Worm (Caenorhabditis elegans) whole organism, L1 larva: Measurements from ENCODE around the gene F54F2.6.

Experiments used
- C04F5.9 ChIP-seq: sonication (generic microtip); optimal IDR thresholded peaks from 2 replicates; lab custom pipeline; 2016; ENCODE audit warnings: missing genetic modification characterization, missing compliant biosample characterization
- F16B12.6 ChIP-seq: fragments of 150-350 bp; optimal IDR thresholded peaks from 2 replicates; lab custom pipeline; 2014; ENCODE audit warnings: missing biosample characterization, missing genetic modification characterization
- Y116A8C.19 ChIP-seq: sonication (generic microtip); optimal IDR thresholded peaks from 2 replicates; lab custom pipeline; 2016; ENCODE audit warnings: missing compliant biosample characterization, missing genetic modification characterization, borderline replicate concordance
- alr-1 ChIP-seq: fragments of 200-800 bp; sonication (Bioruptor generic); optimal IDR thresholded peaks from 2 replicates; lab custom pipeline; 2018; ENCODE audit warnings: borderline replicate concordance, mild to moderate bottlenecking, missing genetic modification characterization, missing compliant biosample characterization
- aly-2 ChIP-seq: fragments of 150-350 bp; optimal IDR thresholded peaks from 2 replicates; lab custom pipeline; 2014; ENCODE audit warnings: missing biosample characterization, missing genetic modification characterization
- blmp-1 ChIP-seq: fragments of 150-350 bp; optimal IDR thresholded peaks from 2 replicates; lab custom pipeline; 2014; ENCODE audit warnings: missing biosample characterization, missing genetic modification characterization
- ceh-88 ChIP-seq: fragments of 200-800 bp; sonication (Bioruptor generic); IDR thresholded peaks from 2 replicates; pipeline ENCODE4 v1.3.6; 2022; ENCODE audit warnings: missing genetic modification characterization, missing compliant biosample characterization
- ceh-90 ChIP-seq: sonication (generic microtip); optimal IDR thresholded peaks from 2 replicates; lab custom pipeline; 2016; ENCODE audit warnings: missing genetic modification characterization, missing compliant biosample characterization
- ces-1 ChIP-seq: fragments of 150-350 bp; optimal IDR thresholded peaks from 2 replicates; lab custom pipeline; 2014; ENCODE audit warnings: missing biosample characterization, missing genetic modification reagents, missing genetic modification characterization
- efl-1 ChIP-seq, 4 experiments: fragments of 150-350 bp; optimal IDR thresholded peaks in 3 of 4; peaks in 1 of 4; 1 replicate in 1 of 4; 2 replicates in 3 of 4; lab custom pipeline; 2014; ENCODE audit warnings: missing biosample characterization in 2 of 4, missing genetic modification characterization in 2 of 4, missing genetic modification reagents in 2 of 4
- elt-2 ChIP-seq: sonication (generic microtip); optimal IDR thresholded peaks from 2 replicates; lab custom pipeline; 2016; ENCODE audit warnings: missing genetic modification characterization, mild to moderate bottlenecking, inconsistent platforms, missing compliant biosample characterization, missing genetic modification reagents
- elt-3 ChIP-seq, 6 experiments: fragments of 150-350 bp in 1 of 6; sonication (generic microtip); optimal IDR thresholded peaks; 2 replicates each; lab custom pipeline; 2017 to 2018; ENCODE audit warnings: missing biosample characterization in 6 of 6, missing genetic modification characterization in 6 of 6, inconsistent platforms in 1 of 6
- ets-5 ChIP-seq: fragments of 200-800 bp; sonication (Bioruptor generic); IDR thresholded peaks from 2 replicates; pipeline ENCODE4 v1.3.6; 2022; ENCODE audit warnings: missing genetic modification characterization, missing compliant biosample characterization
- fkh-10 ChIP-seq: sonication (generic microtip); optimal IDR thresholded peaks from 2 replicates; lab custom pipeline; 2017; ENCODE audit warnings: missing biosample characterization, missing genetic modification reagents, missing genetic modification characterization
- hlh-4 ChIP-seq: sonication (generic microtip); optimal IDR thresholded peaks from 2 replicates; lab custom pipeline; 2016; ENCODE audit warnings: mild to moderate bottlenecking, missing genetic modification characterization, missing compliant biosample characterization
- hpl-2 ChIP-seq: fragments of 150-350 bp; optimal IDR thresholded peaks from 2 replicates; lab custom pipeline; 2014; ENCODE audit warnings: missing biosample characterization, missing genetic modification reagents, missing genetic modification characterization
- isw-1 ChIP-seq: fragments of 200-800 bp; sonication (Bioruptor generic); IDR thresholded peaks from 2 replicates; pipeline ENCODE4 v1.3.6; 2022; ENCODE audit warnings: missing genetic modification characterization, missing compliant biosample characterization
- jun-1 ChIP-seq: fragments of 150-350 bp; optimal IDR thresholded peaks from 2 replicates; lab custom pipeline; 2014; ENCODE audit warnings: missing biosample characterization, missing genetic modification reagents, missing genetic modification characterization
- lin-13 ChIP-seq: fragments of 150-350 bp; optimal IDR thresholded peaks from 2 replicates; lab custom pipeline; 2014; ENCODE audit warnings: missing biosample characterization, missing genetic modification reagents, missing genetic modification characterization
- lin-14 ChIP-seq: fragments of 200-800 bp; sonication (Bioruptor generic); optimal IDR thresholded peaks from 2 replicates; lab custom pipeline; 2018; ENCODE audit warnings: mild to moderate bottlenecking, missing genetic modification characterization, moderate library complexity, missing compliant biosample characterization
- lin-15B ChIP-seq: fragments of 150-350 bp; sonication (generic microtip); optimal IDR thresholded peaks from 3 replicates; lab custom pipeline; 2014; ENCODE audit warnings: missing biosample characterization, missing genetic modification characterization
- lsy-2 ChIP-seq, 2 experiments: fragments of 150-350 bp; optimal IDR thresholded peaks; 2 replicates each; lab custom pipeline; 2014; ENCODE audit warnings: missing biosample characterization in 2 of 2, missing genetic modification characterization in 2 of 2
- mab-9 ChIP-seq: fragments of 200-800 bp; sonication (Bioruptor generic); IDR thresholded peaks from 2 replicates; pipeline ENCODE4 v1.3.6; 2022; ENCODE audit warnings: missing genetic modification reagents, missing genetic modification characterization, missing compliant biosample characterization
- mdl-1 ChIP-seq, 2 experiments: fragments of 150-350 bp; optimal IDR thresholded peaks; 2 replicates each; lab custom pipeline; 2014 to 2017; ENCODE audit warnings: missing biosample characterization in 2 of 2, missing genetic modification characterization in 2 of 2, inconsistent platforms in 1 of 2
- mep-1 ChIP-seq: fragments of 150-350 bp; optimal IDR thresholded peaks from 2 replicates; lab custom pipeline; 2014; ENCODE audit warnings: missing biosample characterization, missing genetic modification characterization
- nhr-11 ChIP-seq: fragments of 150-350 bp; optimal IDR thresholded peaks from 2 replicates; lab custom pipeline; 2014; ENCODE audit warnings: missing biosample characterization, missing genetic modification characterization
- nhr-12 ChIP-seq: sonication (generic microtip); optimal IDR thresholded peaks from 2 replicates; lab custom pipeline; 2017; ENCODE audit warnings: missing biosample characterization, missing genetic modification characterization
- nhr-20 ChIP-seq: sonication (generic microtip); optimal IDR thresholded peaks from 2 replicates; lab custom pipeline; 2016; ENCODE audit warnings: mild to moderate bottlenecking, missing genetic modification characterization, missing compliant biosample characterization
- nhr-237 ChIP-seq: fragments of 150-350 bp; optimal IDR thresholded peaks from 2 replicates; lab custom pipeline; 2014; ENCODE audit warnings: missing biosample characterization, missing genetic modification characterization
- nhr-71 ChIP-seq: sonication (generic microtip); optimal IDR thresholded peaks from 2 replicates; lab custom pipeline; 2016; ENCODE audit warnings: mild to moderate bottlenecking, missing genetic modification characterization, moderate library complexity, missing compliant biosample characterization
- nhr-76 ChIP-seq: sonication (generic microtip); optimal IDR thresholded peaks from 2 replicates; lab custom pipeline; 2017; ENCODE audit warnings: missing biosample characterization, missing genetic modification characterization
- nhr-85 ChIP-seq: sonication (generic microtip); peaks from one replicate; lab custom pipeline; 2016; ENCODE audit warnings: missing genetic modification characterization, inconsistent platforms, missing compliant biosample characterization
- pag-3 ChIP-seq: sonication (generic microtip); optimal IDR thresholded peaks from 2 replicates; lab custom pipeline; 2017; ENCODE audit warnings: missing genetic modification characterization, mild to moderate bottlenecking, missing compliant biosample characterization, antibody characterized with exemption, borderline replicate concordance; ENCODE audit not compliant: insufficient read depth
- pax-3 ChIP-seq: fragments of 200-800 bp; sonication (Bioruptor generic); optimal IDR thresholded peaks from 2 replicates; lab custom pipeline; 2018; ENCODE audit warnings: mild to moderate bottlenecking, missing genetic modification characterization, moderate library complexity, missing compliant biosample characterization
- rnt-1 ChIP-seq: sonication (generic microtip); optimal IDR thresholded peaks from 2 replicates; lab custom pipeline; 2016; ENCODE audit warnings: mild to moderate bottlenecking, missing genetic modification characterization, moderate library complexity, missing compliant biosample characterization
- sox-4 ChIP-seq: sonication (generic microtip); optimal IDR thresholded peaks from 2 replicates; lab custom pipeline; 2016; ENCODE audit warnings: missing genetic modification characterization, missing compliant biosample characterization
- sptf-1 ChIP-seq: fragments of 150-350 bp; optimal IDR thresholded peaks from 2 replicates; lab custom pipeline; 2014; ENCODE audit warnings: missing biosample characterization, missing genetic modification characterization
- sup-37 ChIP-seq: fragments of 200-800 bp; sonication (Bioruptor generic); optimal IDR thresholded peaks from 2 replicates; lab custom pipeline; 2018; ENCODE audit warnings: mild to moderate bottlenecking, missing genetic modification characterization, missing compliant biosample characterization
- tbx-2 ChIP-seq: sonication (generic microtip); optimal IDR thresholded peaks from 2 replicates; lab custom pipeline; 2016; ENCODE audit warnings: missing genetic modification characterization, missing compliant biosample characterization
- tlp-1 ChIP-seq: fragments of 150-350 bp; optimal IDR thresholded peaks from 2 replicates; lab custom pipeline; 2014; ENCODE audit warnings: missing biosample characterization, missing genetic modification characterization
- unc-30 ChIP-seq: sonication (generic microtip); optimal IDR thresholded peaks from 2 replicates; lab custom pipeline; 2017; ENCODE audit warnings: missing biosample characterization, missing genetic modification characterization
- unc-62 ChIP-seq: fragments of 150-350 bp; optimal IDR thresholded peaks from 2 replicates; lab custom pipeline; 2014; ENCODE audit warnings: missing biosample characterization, missing genetic modification reagents, missing genetic modification characterization
- xbp-1 ChIP-seq: sonication (generic microtip); optimal IDR thresholded peaks from 2 replicates; lab custom pipeline; 2016; ENCODE audit warnings: missing genetic modification characterization, missing compliant biosample characterization
- zag-1 ChIP-seq: fragments of 150-350 bp; optimal IDR thresholded peaks from 2 replicates; lab custom pipeline; 2014; ENCODE audit warnings: missing biosample characterization, missing genetic modification characterization
- zip-4 ChIP-seq: fragments of 200-800 bp; sonication (Bioruptor generic); optimal IDR thresholded peaks from 2 replicates; lab custom pipeline; 2018; ENCODE audit warnings: mild to moderate bottlenecking, missing genetic modification characterization, moderate library complexity, missing compliant biosample characterization
- ztf-11 ChIP-seq, 2 experiments: sonication (generic microtip); optimal IDR thresholded peaks; 2 replicates each; lab custom pipeline; 2016 to 2017; ENCODE audit warnings: missing genetic modification characterization in 2 of 2, missing biosample characterization in 1 of 2, missing compliant biosample characterization in 1 of 2
- ztf-4 ChIP-seq: fragments of 150-350 bp; optimal IDR thresholded peaks from 2 replicates; lab custom pipeline; 2014; ENCODE audit warnings: missing biosample characterization, missing genetic modification characterization

The F54F2.6 gene

DNA sequence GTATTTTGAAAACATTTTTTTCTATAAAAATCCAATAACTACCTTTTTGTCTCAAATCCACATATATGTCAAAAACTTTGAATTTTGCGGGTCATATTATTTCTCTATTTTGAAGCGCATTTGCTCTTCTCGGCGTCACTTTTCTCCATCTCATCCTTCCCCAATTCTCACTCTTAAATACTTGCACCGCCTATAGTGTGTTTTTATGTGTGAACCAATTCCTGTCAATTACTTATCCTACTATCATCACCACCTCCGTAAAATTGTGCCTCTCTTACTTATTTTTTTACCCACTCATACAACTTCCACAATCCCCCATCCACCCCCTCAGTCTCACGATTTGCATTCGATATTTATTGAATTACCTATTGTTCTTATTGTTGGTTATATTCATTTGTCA is 5.3 kb upstream of the F54F2.6 start:
- no peak for TF ChIP-seq sptf-1
- TF ChIP-seq ztf-11 (tag; optimal IDR thresholded peaks at IDR 0.05; lab: Kevin White, UChicago): no peak
- TF ChIP-seq blmp-1 (tag; lab: Kevin White, UChicago): no peak
- no peak for TF ChIP-seq elt-3 (tag; optimal IDR thresholded peaks at IDR 0.05; lab: Kevin White, UChicago)
- TF ChIP-seq pax-3 (tag; lab: Kevin White, UChicago): no peak
- TF ChIP-seq nhr-85 (tag; lab: Kevin White, UChicago): peak; percentile 71
- no peak for TF ChIP-seq tbx-2 (tag; lab: Kevin White, UChicago)
- no peak for TF ChIP-seq mdl-1 (tag; optimal IDR thresholded peaks at IDR 0.05; lab: Kevin White, UChicago)
- peak; percentile 3 for TF ChIP-seq aly-2 (tag; lab: Kevin White, UChicago)

DNA sequence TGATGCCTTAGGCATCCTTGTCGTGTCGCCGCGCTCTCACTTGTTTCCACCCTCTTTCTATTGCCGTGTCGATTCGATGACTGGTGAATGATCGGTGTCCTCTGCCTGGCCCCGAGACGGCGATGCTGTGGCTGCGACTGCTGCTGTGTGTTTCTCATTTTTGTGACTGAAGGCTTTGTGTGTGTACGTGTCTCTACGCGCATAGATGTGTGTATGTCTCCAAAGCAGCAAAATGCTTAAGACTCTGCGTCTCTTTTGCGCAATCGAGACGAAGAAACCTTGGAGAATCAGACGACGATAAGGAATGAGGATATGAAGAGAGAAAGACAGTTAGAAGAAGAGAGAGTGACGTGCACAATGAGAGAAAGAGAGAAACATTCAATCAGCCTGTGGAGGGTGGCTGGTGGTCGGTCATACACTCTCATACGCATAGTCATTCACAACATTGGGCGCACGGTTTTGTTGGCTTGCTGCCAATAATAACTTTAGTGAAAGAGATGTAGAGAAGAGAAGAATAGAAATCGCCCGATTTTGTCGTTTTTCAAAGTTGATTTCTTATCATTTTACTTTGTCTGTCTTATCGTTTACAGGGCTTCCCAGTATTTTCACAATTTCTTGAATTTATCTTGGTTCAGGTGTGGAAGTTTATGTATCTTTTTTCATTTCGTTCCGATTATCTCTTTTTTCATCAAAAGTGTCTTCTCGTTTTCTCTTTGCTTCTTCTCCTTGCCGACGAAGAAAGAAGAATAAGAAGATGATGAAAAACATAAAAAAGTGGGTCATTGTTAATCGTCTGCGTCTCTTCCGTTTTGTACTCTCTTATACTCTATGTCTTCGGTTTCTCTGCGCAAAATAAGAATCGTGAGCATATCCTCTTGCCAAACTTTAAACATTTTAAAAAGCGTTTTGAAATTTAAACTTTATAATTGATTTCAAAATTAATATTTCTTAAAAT is 1.6 kb upstream of the F54F2.6 start:
- TF ChIP-seq mab-9 (peak; percentile 51), ceh-88 (peak; percentile 90), isw-1 (peak; percentile 82), nhr-76 (peak; percentile 47), ceh-90 (tag; lab: Kevin White, UChicago) (no peak), ets-5 (GFP tag; lab: Robert Waterston, UW) (no peak), elt-2 (peak; percentile 90), nhr-237 (peak; percentile 81), zag-1 (tag; lab: Kevin White, UChicago) (peak; percentile 98), jun-1 (tag; lab: Kevin White, UChicago) (peak; percentile 97), ces-1 (GFP tag; lab: Kevin White, UChicago) (no peak), nhr-11 (tag; lab: Kevin White, UChicago) (peak; percentile 95), lin-15B (peak; percentile 9), efl-1 (optimal IDR thresholded peaks at IDR 0.05; lab: Kevin White, UChicago) (peak; percentile 90 to 97), efl-1 (GFP tag; optimal IDR thresholded peaks at IDR 0.05 in 1 of 2; lab: Kevin White, UChicago) (peak; percentile 70 to 97), sptf-1 (no peak), pax-3 (tag; lab: Kevin White, UChicago) (peak; percentile 83), hlh-4 (tag; lab: Kevin White, UChicago) (no peak), nhr-85 (tag; lab: Kevin White, UChicago) (peak; percentile 100), xbp-1 (peak; percentile 93), tlp-1 (tag; lab: Kevin White, UChicago) (no peak), lin-14 (GFP tag; lab: Kevin White, UChicago) (peak; percentile 99), lsy-2 (tag; optimal IDR thresholded peaks at IDR 0.05; lab: Kevin White, UChicago) (peak; percentile 93 to 96), F16B12.6 (peak; percentile 40), rnt-1 (tag; lab: Kevin White, UChicago) (peak; percentile 91), Y116A8C.19 (tag; lab: Kevin White, UChicago) (no peak), unc-62 (GFP tag; lab: Kevin White, UChicago) (peak; percentile 22), C04F5.9 (peak; percentile 65), fkh-10 (GFP tag; lab: Kevin White, UChicago) (peak; percentile 93), hpl-2 (peak; percentile 92), mep-1 (tag; lab: Kevin White, UChicago) (peak; percentile 98), nhr-12 (tag; lab: Kevin White, UChicago) (peak; percentile 47), unc-30 (tag; lab: Kevin White, UChicago) (no peak), ztf-11 (tag; optimal IDR thresholded peaks at IDR 0.05; lab: Kevin White, UChicago) (peak in 1 of 2 experiments; percentile 83), sox-4 (tag; lab: Kevin White, UChicago) (peak; percentile 56), pag-3 (no peak), nhr-71 (peak; percentile 99), zip-4 (peak; percentile 71), sup-37 (peak; percentile 87), nhr-20 (peak; percentile 98), ztf-4 (tag; lab: Kevin White, UChicago) (peak; percentile 96), lin-13 (peak; percentile 95), alr-1 (no peak)
